Worm (Caenorhabditis elegans) whole organism, L1 larva: Measurements from ENCODE around the gene wht-7.

Experiments
- C04F5.9 ChIP-seq: sonication (generic microtip); optimal IDR thresholded peaks from 2 replicates; lab custom pipeline; 2016; ENCODE audit warnings: missing genetic modification characterization, missing compliant biosample characterization
- C34B4.2 ChIP-seq: sonication (generic microtip); optimal IDR thresholded peaks from 2 replicates; lab custom pipeline; 2017; ENCODE audit warnings: mild to moderate bottlenecking, missing genetic modification characterization, missing compliant biosample characterization
- Y116A8C.19 ChIP-seq: sonication (generic microtip); optimal IDR thresholded peaks from 2 replicates; lab custom pipeline; 2016; ENCODE audit warnings: missing compliant biosample characterization, missing genetic modification characterization, borderline replicate concordance
- aly-2 ChIP-seq: fragments of 150-350 bp; optimal IDR thresholded peaks from 2 replicates; lab custom pipeline; 2014; ENCODE audit warnings: missing biosample characterization, missing genetic modification characterization
- ama-1 ChIP-seq: fragments of 150-350 bp; optimal IDR thresholded peaks from 2 replicates; lab custom pipeline; 2014
- blmp-1 ChIP-seq: fragments of 150-350 bp; optimal IDR thresholded peaks from 2 replicates; lab custom pipeline; 2014; ENCODE audit warnings: missing biosample characterization, missing genetic modification characterization
- ceh-63 ChIP-seq: fragments of 200-800 bp; sonication (Bioruptor generic); optimal IDR thresholded peaks from 2 replicates; lab custom pipeline; 2018; ENCODE audit warnings: mild to moderate bottlenecking, missing genetic modification characterization, missing compliant biosample characterization
- ces-1 ChIP-seq: fragments of 150-350 bp; optimal IDR thresholded peaks from 2 replicates; lab custom pipeline; 2014; ENCODE audit warnings: missing biosample characterization, missing genetic modification reagents, missing genetic modification characterization
- dsc-1 ChIP-seq: sonication (generic microtip); optimal IDR thresholded peaks from 2 replicates; lab custom pipeline; 2016; ENCODE audit warnings: mild to moderate bottlenecking, missing genetic modification characterization, missing compliant biosample characterization
- efl-1 ChIP-seq, 4 experiments: fragments of 150-350 bp; optimal IDR thresholded peaks in 3 of 4; peaks in 1 of 4; 1 replicate in 1 of 4; 2 replicates in 3 of 4; lab custom pipeline; 2014; ENCODE audit warnings: missing biosample characterization in 2 of 4, missing genetic modification characterization in 2 of 4, missing genetic modification reagents in 2 of 4
- efl-3 ChIP-seq: fragments of 200-800 bp; sonication (Bioruptor generic); optimal IDR thresholded peaks from 2 replicates; lab custom pipeline; 2018; ENCODE audit warnings: mild to moderate bottlenecking, missing genetic modification characterization, missing compliant biosample characterization
- elt-2 ChIP-seq: sonication (generic microtip); optimal IDR thresholded peaks from 2 replicates; lab custom pipeline; 2016; ENCODE audit warnings: missing genetic modification characterization, mild to moderate bottlenecking, inconsistent platforms, missing compliant biosample characterization, missing genetic modification reagents
- ets-5 ChIP-seq: fragments of 200-800 bp; sonication (Bioruptor generic); IDR thresholded peaks from 2 replicates; pipeline ENCODE4 v1.3.6; 2022; ENCODE audit warnings: missing genetic modification characterization, missing compliant biosample characterization
- fkh-8 ChIP-seq: sonication (generic microtip); optimal IDR thresholded peaks from 2 replicates; lab custom pipeline; 2016; ENCODE audit warnings: mild to moderate bottlenecking, missing genetic modification characterization, missing compliant biosample characterization
- grh-1 ChIP-seq: fragments of 200-800 bp; sonication (Bioruptor generic); IDR thresholded peaks from 2 replicates; pipeline ENCODE4 v1.3.6; 2022; ENCODE audit warnings: missing genetic modification reagents, missing genetic modification characterization, missing compliant biosample characterization
- hlh-17 ChIP-seq: fragments of 200-800 bp; sonication (Bioruptor generic); optimal IDR thresholded peaks from 2 replicates; lab custom pipeline; 2018; ENCODE audit warnings: missing genetic modification characterization, mild to moderate bottlenecking, missing compliant biosample characterization, moderate library complexity, borderline replicate concordance
- hlh-4 ChIP-seq: sonication (generic microtip); optimal IDR thresholded peaks from 2 replicates; lab custom pipeline; 2016; ENCODE audit warnings: mild to moderate bottlenecking, missing genetic modification characterization, missing compliant biosample characterization
- lin-14 ChIP-seq: fragments of 200-800 bp; sonication (Bioruptor generic); optimal IDR thresholded peaks from 2 replicates; lab custom pipeline; 2018; ENCODE audit warnings: mild to moderate bottlenecking, missing genetic modification characterization, moderate library complexity, missing compliant biosample characterization
- lin-35 ChIP-seq, 2 experiments: fragments of 150-350 bp; optimal IDR thresholded peaks; 2 replicates each; lab custom pipeline; 2014; ENCODE audit warnings: missing biosample characterization in 2 of 2, missing genetic modification characterization in 2 of 2, missing genetic modification reagents in 2 of 2
- lin-39 ChIP-seq: fragments of 150-350 bp; optimal IDR thresholded peaks from 2 replicates; lab custom pipeline; 2014; ENCODE audit warnings: missing biosample characterization, missing genetic modification reagents, missing genetic modification characterization
- lir-3 ChIP-seq: sonication (generic microtip); optimal IDR thresholded peaks from 2 replicates; lab custom pipeline; 2016; ENCODE audit warnings: mild to moderate bottlenecking, missing genetic modification characterization, moderate library complexity, missing compliant biosample characterization; ENCODE audit not compliant: poor library complexity
- lsy-2 ChIP-seq, 2 experiments: fragments of 150-350 bp; optimal IDR thresholded peaks; 2 replicates each; lab custom pipeline; 2014; ENCODE audit warnings: missing biosample characterization in 2 of 2, missing genetic modification characterization in 2 of 2
- mab-9 ChIP-seq: fragments of 200-800 bp; sonication (Bioruptor generic); IDR thresholded peaks from 2 replicates; pipeline ENCODE4 v1.3.6; 2022; ENCODE audit warnings: missing genetic modification reagents, missing genetic modification characterization, missing compliant biosample characterization
- mdl-1 ChIP-seq, 2 experiments: fragments of 150-350 bp; optimal IDR thresholded peaks; 2 replicates each; lab custom pipeline; 2014 to 2017; ENCODE audit warnings: missing biosample characterization in 2 of 2, missing genetic modification characterization in 2 of 2, inconsistent platforms in 1 of 2
- mep-1 ChIP-seq: fragments of 150-350 bp; optimal IDR thresholded peaks from 2 replicates; lab custom pipeline; 2014; ENCODE audit warnings: missing biosample characterization, missing genetic modification characterization
- nhr-12 ChIP-seq: sonication (generic microtip); optimal IDR thresholded peaks from 2 replicates; lab custom pipeline; 2017; ENCODE audit warnings: missing biosample characterization, missing genetic modification characterization
- nhr-28 ChIP-seq: fragments of 150-350 bp; optimal IDR thresholded peaks from 2 replicates; lab custom pipeline; 2014; ENCODE audit warnings: missing biosample characterization, missing genetic modification characterization
- nhr-47 ChIP-seq: sonication (generic microtip); optimal IDR thresholded peaks from 2 replicates; lab custom pipeline; 2016; ENCODE audit warnings: mild to moderate bottlenecking, missing genetic modification characterization, moderate library complexity, missing compliant biosample characterization
- nhr-76 ChIP-seq: sonication (generic microtip); optimal IDR thresholded peaks from 2 replicates; lab custom pipeline; 2017; ENCODE audit warnings: missing biosample characterization, missing genetic modification characterization
- nhr-77 ChIP-seq: fragments of 150-350 bp; optimal IDR thresholded peaks from 2 replicates; lab custom pipeline; 2014; ENCODE audit warnings: missing biosample characterization, missing genetic modification characterization
- nhr-84 ChIP-seq: sonication (generic microtip); optimal IDR thresholded peaks from 2 replicates; lab custom pipeline; 2017; ENCODE audit warnings: missing biosample characterization, missing genetic modification characterization
- pag-3 ChIP-seq: sonication (generic microtip); optimal IDR thresholded peaks from 2 replicates; lab custom pipeline; 2017; ENCODE audit warnings: missing genetic modification characterization, mild to moderate bottlenecking, missing compliant biosample characterization, antibody characterized with exemption, borderline replicate concordance; ENCODE audit not compliant: insufficient read depth
- pqm-1 ChIP-seq: sonication (generic microtip); optimal IDR thresholded peaks from 3 replicates; lab custom pipeline; 2017; ENCODE audit warnings: missing biosample characterization, missing genetic modification characterization
- skn-1 ChIP-seq: fragments of 150-350 bp; optimal IDR thresholded peaks from 2 replicates; lab custom pipeline; 2014; ENCODE audit warnings: missing biosample characterization, missing genetic modification characterization
- snpc-4 ChIP-seq: fragments of 150-350 bp; optimal IDR thresholded peaks from 2 replicates; lab custom pipeline; 2014; ENCODE audit warnings: missing biosample characterization, missing genetic modification characterization
- sup-37 ChIP-seq: fragments of 200-800 bp; sonication (Bioruptor generic); optimal IDR thresholded peaks from 2 replicates; lab custom pipeline; 2018; ENCODE audit warnings: mild to moderate bottlenecking, missing genetic modification characterization, missing compliant biosample characterization
- swsn-7 ChIP-seq: sonication (generic microtip); optimal IDR thresholded peaks from 2 replicates; lab custom pipeline; 2016; ENCODE audit warnings: missing genetic modification characterization, missing compliant biosample characterization
- unc-30 ChIP-seq: sonication (generic microtip); optimal IDR thresholded peaks from 2 replicates; lab custom pipeline; 2017; ENCODE audit warnings: missing biosample characterization, missing genetic modification characterization
- unc-86 ChIP-seq: sonication (generic microtip); optimal IDR thresholded peaks from 2 replicates; lab custom pipeline; 2016; ENCODE audit warnings: missing genetic modification characterization, missing compliant biosample characterization
- unc-98 ChIP-seq: fragments of 200-800 bp; sonication (Bioruptor generic); IDR thresholded peaks from 2 replicates; pipeline ENCODE4 v1.3.6; 2022; ENCODE audit warnings: missing genetic modification characterization, missing compliant biosample characterization
- vab-15 ChIP-seq: sonication (generic microtip); optimal IDR thresholded peaks from 2 replicates; lab custom pipeline; 2017; ENCODE audit warnings: missing genotype, mild to moderate bottlenecking, missing genetic modification characterization, missing compliant biosample characterization
- zag-1 ChIP-seq: fragments of 150-350 bp; optimal IDR thresholded peaks from 2 replicates; lab custom pipeline; 2014; ENCODE audit warnings: missing biosample characterization, missing genetic modification characterization
- ztf-4 ChIP-seq: fragments of 150-350 bp; optimal IDR thresholded peaks from 2 replicates; lab custom pipeline; 2014; ENCODE audit warnings: missing biosample characterization, missing genetic modification characterization

wht-7 gene

DNA sequence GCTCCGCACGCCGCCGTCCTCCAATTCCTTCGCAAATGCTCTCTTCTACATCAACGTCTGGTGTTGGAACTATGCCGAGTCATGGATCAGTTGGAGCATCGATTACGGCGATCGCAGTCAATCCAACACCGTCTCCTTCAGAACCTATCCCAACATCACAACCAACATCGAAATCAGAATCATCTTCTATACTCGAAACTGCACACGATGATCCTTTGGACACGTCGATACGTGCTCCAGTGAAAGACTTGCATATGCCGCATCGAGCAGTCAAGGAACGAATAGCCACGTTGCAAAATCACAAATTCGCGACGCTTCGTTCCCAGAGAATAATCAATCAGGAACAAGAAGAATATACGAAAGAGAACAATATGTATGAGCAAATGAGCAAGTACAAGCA, 28.4 kb downstream of the wht-7 start:
- TF ChIP-seq nhr-76 (tag; lab: Kevin White, UChicago): no peak
- no peak for TF ChIP-seq zag-1 (tag; lab: Kevin White, UChicago)
- no peak for TF ChIP-seq efl-1 (optimal IDR thresholded peaks at IDR 0.05; lab: Kevin White, UChicago)
- TF ChIP-seq efl-1 (GFP tag; optimal IDR thresholded peaks at IDR 0.05 in 1 of 2; lab: Kevin White, UChicago): peak in 1 of 2 experiments; percentile 80

DNA sequence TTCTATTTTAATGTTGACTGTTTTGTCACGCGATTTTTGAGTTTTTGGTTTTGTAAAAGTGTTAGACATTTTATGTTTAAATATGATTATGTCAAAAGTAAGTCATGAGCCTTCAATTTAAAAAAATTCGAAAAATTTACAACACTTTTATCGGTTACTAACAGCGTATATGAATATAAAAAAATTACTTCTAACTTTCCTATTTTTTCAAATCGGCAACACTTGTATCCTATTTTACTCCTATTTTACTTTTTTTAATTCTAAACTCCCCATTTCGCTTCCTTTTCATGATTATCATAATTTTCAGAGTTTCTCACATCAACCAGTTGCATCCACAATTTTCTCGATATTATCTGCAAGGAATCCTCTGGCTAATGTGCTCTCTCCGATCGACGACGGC, 31.1 kb downstream of the wht-7 start, which contains the start of gene kin-18:
TSS of gene kin-18 (plus strand) at position 301 of the 400 bp plus-strand sequence.
- TF ChIP-seq lir-3 (no peak), efl-1 (optimal IDR thresholded peaks at IDR 0.05; lab: Kevin White, UChicago) (no peak), efl-1 (GFP tag; optimal IDR thresholded peaks at IDR 0.05 in 1 of 2; lab: Kevin White, UChicago) (no peak), hlh-17 (no peak), lin-35 (GFP tag; optimal IDR thresholded peaks at IDR 0.05; lab: Kevin White, UChicago) (no peak), unc-98 (no peak), mep-1 (tag; lab: Kevin White, UChicago) (no peak), C34B4.2 (tag; lab: Kevin White, UChicago) (no peak), Y116A8C.19 (tag; lab: Kevin White, UChicago) (no peak), blmp-1 (tag; lab: Kevin White, UChicago) (no peak), hlh-4 (tag; lab: Kevin White, UChicago) (no peak), lsy-2 (tag; optimal IDR thresholded peaks at IDR 0.05; lab: Kevin White, UChicago) (no peak), lin-39 (no peak), ces-1 (GFP tag; lab: Kevin White, UChicago) (no peak), fkh-8 (tag; lab: Kevin White, UChicago) (no peak), ama-1 (lab: Kevin White, UChicago) (no peak), vab-15 (no peak)

DNA sequence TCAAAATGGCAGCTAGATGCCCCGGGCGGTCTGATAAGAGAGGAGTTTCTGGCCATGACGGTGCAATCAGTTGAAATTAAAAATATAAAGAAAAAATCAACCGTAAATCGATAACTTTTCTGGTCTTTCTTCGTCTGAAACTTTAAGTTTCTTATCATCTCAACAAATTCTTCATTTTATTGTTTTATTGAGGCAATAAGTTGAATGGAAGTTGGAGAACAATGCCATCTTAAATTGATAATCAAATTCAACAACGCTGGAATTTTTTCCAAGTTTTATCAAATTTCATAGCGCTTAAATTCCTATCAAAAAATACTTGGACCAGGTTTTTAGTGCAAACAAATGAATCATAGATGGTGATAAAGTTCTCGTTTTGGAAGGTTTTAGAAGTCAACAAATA, 32.4 kb downstream of the wht-7 start:
- TF ChIP-seq pqm-1 (tag; lab: Kevin White, UChicago) (peak; percentile 50), swsn-7 (tag; lab: Kevin White, UChicago) (no peak), mab-9 (GFP tag; lab: Robert Waterston, UW) (no peak), Y116A8C.19 (tag; lab: Kevin White, UChicago) (no peak), nhr-77 (tag; lab: Kevin White, UChicago) (no peak), elt-2 (tag; lab: Kevin White, UChicago) (peak; percentile 91), grh-1 (no peak), sup-37 (GFP tag; lab: Kevin White, UChicago) (no peak)

DNA sequence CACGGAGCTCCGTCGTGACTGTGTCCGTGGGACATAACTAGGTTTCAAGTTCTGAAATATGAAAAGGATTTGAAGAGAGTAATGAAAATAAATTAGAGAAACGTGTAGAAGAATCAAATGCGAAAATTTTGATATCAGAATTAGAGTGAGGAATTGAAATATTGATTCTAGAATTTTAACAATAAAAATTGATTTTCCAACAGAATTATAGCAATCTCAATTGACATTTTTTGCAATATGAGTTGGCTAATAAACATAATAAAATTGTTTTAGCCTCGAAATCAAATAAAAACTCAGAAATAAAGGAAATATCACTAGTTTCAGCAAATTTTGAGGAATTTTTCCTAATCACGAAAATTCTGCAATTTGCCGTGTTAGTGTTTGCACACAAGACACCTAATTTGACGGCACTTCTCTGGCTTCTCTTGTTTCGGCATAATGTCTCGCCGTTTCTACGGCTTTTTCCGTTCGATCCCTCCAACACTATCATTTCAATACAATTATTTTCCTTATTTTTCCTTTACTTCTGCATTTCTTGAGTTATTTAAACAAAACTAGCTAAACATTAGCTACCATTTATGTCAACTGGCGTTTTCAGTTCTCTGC, 33.0 kb downstream of the wht-7 start, which contains the start of gene nmt-1:
TSS of gene nmt-1 (minus strand) at position 51 of the 606 bp plus-strand sequence.
- TF ChIP-seq ces-1 (GFP tag; lab: Kevin White, UChicago): no peak
- TF ChIP-seq aly-2 (tag; lab: Kevin White, UChicago): no peak
- TF ChIP-seq C04F5.9 (tag; lab: Kevin White, UChicago): peak; percentile 25
- no peak for TF ChIP-seq unc-98
- TF ChIP-seq snpc-4 (tag; lab: Kevin White, UChicago): no peak
- TF ChIP-seq nhr-77 (tag; lab: Kevin White, UChicago): no peak
- TF ChIP-seq ets-5 (GFP tag; lab: Robert Waterston, UW): no peak
- no peak for TF ChIP-seq pag-3 (tag; lab: Kevin White, UChicago)
- TF ChIP-seq elt-2 (tag; lab: Kevin White, UChicago): no peak
- peak; percentile 64 to 73 for TF ChIP-seq efl-1 (optimal IDR thresholded peaks at IDR 0.05; lab: Kevin White, UChicago)
- peak; percentile 63 to 95 for TF ChIP-seq efl-1 (GFP tag; optimal IDR thresholded peaks at IDR 0.05 in 1 of 2; lab: Kevin White, UChicago)
- TF ChIP-seq nhr-84: no peak
- TF ChIP-seq efl-3 (GFP tag; lab: Kevin White, UChicago): no peak
- TF ChIP-seq lin-35 (GFP tag; optimal IDR thresholded peaks at IDR 0.05; lab: Kevin White, UChicago): peak; percentile 56 to 66
- TF ChIP-seq mep-1 (tag; lab: Kevin White, UChicago): peak; percentile 72
- peak; percentile 15 for TF ChIP-seq lir-3
- no peak for TF ChIP-seq nhr-28
- no peak for TF ChIP-seq lin-14
- TF ChIP-seq mdl-1 (tag; optimal IDR thresholded peaks at IDR 0.05; lab: Kevin White, UChicago): no peak
- TF ChIP-seq swsn-7 (tag; lab: Kevin White, UChicago): peak; percentile 36
- no peak for TF ChIP-seq Y116A8C.19 (tag; lab: Kevin White, UChicago)
- TF ChIP-seq unc-30 (tag; lab: Kevin White, UChicago): no peak
- TF ChIP-seq unc-86 (tag; lab: Kevin White, UChicago): peak; percentile 29
- TF ChIP-seq sup-37 (GFP tag; lab: Kevin White, UChicago): no peak
- peak; percentile 62 for TF ChIP-seq nhr-47 (tag; lab: Kevin White, UChicago)
- no peak for TF ChIP-seq ceh-63 (GFP tag; lab: Kevin White, UChicago)
- TF ChIP-seq lin-39: peak; percentile 6
- no peak for TF ChIP-seq skn-1 (tag; lab: Kevin White, UChicago)
- TF ChIP-seq hlh-4 (tag; lab: Kevin White, UChicago): no peak
- TF ChIP-seq ztf-4 (tag; lab: Kevin White, UChicago): no peak
- TF ChIP-seq dsc-1 (tag; lab: Kevin White, UChicago): no peak
- no peak for TF ChIP-seq nhr-12 (tag; lab: Kevin White, UChicago)
